Worm (Caenorhabditis elegans) whole organism, L3 larva: ENCODE results near the gene perm-5.

Experiments
- R02D3.7 ChIP-seq: fragments of 150-350 bp; optimal IDR thresholded peaks from 2 replicates; lab custom pipeline; 2014; ENCODE audit warnings: missing biosample characterization, missing genetic modification characterization
- aly-2 ChIP-seq: fragments of 150-350 bp; optimal IDR thresholded peaks from 2 replicates; lab custom pipeline; 2014; ENCODE audit warnings: missing biosample characterization, missing genetic modification characterization
- ama-1 ChIP-seq: fragments of 150-350 bp; optimal IDR thresholded peaks from 2 replicates; lab custom pipeline; 2018
- ceh-16 ChIP-seq: sonication (generic microtip); optimal IDR thresholded peaks from 2 replicates; lab custom pipeline; 2017; ENCODE audit warnings: missing biosample characterization, missing genetic modification characterization
- ceh-82 ChIP-seq: fragments of 150-350 bp; optimal IDR thresholded peaks from 2 replicates; lab custom pipeline; 2014; ENCODE audit warnings: missing biosample characterization, missing genetic modification characterization
- ceh-9 ChIP-seq: sonication (generic microtip); optimal IDR thresholded peaks from 2 replicates; lab custom pipeline; 2018; ENCODE audit warnings: missing biosample characterization, missing genetic modification characterization
- daf-12 ChIP-seq: fragments of 150-350 bp; optimal IDR thresholded peaks from 2 replicates; lab custom pipeline; 2014; ENCODE audit warnings: missing biosample characterization, missing genetic modification reagents, missing genetic modification characterization
- egl-27 ChIP-seq: sonication (generic microtip); optimal IDR thresholded peaks from 4 replicates; lab custom pipeline; 2017; ENCODE audit warnings: missing biosample characterization, missing genetic modification reagents, missing genetic modification characterization
- egl-5 ChIP-seq: fragments of 150-350 bp; optimal IDR thresholded peaks from 2 replicates; lab custom pipeline; 2017; ENCODE audit warnings: missing biosample characterization, missing genetic modification reagents, missing genetic modification characterization, inconsistent platforms
- elt-1 ChIP-seq: fragments of 150-350 bp; optimal IDR thresholded peaks from 2 replicates; lab custom pipeline; 2014; ENCODE audit warnings: missing biosample characterization, missing genetic modification characterization
- elt-2 ChIP-seq: sonication (generic microtip); optimal IDR thresholded peaks from 2 replicates; lab custom pipeline; 2016; ENCODE audit warnings: missing genetic modification reagents, mild to moderate bottlenecking, missing genetic modification characterization, missing compliant biosample characterization
- eor-1 ChIP-seq, 2 experiments: fragments of 150-350 bp; optimal IDR thresholded peaks; 2 replicates each; lab custom pipeline; 2014 to 2018; ENCODE audit warnings: missing biosample characterization in 2 of 2, missing genetic modification characterization in 2 of 2
- fkh-10 ChIP-seq: sonication (generic microtip); optimal IDR thresholded peaks from 2 replicates; lab custom pipeline; 2017; ENCODE audit warnings: missing biosample characterization, missing genetic modification reagents, missing genetic modification characterization
- fkh-2 ChIP-seq: fragments of 150-350 bp; optimal IDR thresholded peaks from 2 replicates; lab custom pipeline; 2014; ENCODE audit warnings: missing biosample characterization, missing genetic modification reagents, missing genetic modification characterization
- fos-1 ChIP-seq: fragments of 150-350 bp; optimal IDR thresholded peaks from 2 replicates; lab custom pipeline; 2014; ENCODE audit warnings: missing biosample characterization, missing genetic modification characterization
- hmg-11 ChIP-seq: sonication (generic microtip); optimal IDR thresholded peaks from 2 replicates; lab custom pipeline; 2016; ENCODE audit warnings: missing genetic modification characterization, missing compliant biosample characterization
- jun-1 ChIP-seq: fragments of 150-350 bp; optimal IDR thresholded peaks from 2 replicates; lab custom pipeline; 2014; ENCODE audit warnings: missing biosample characterization, missing genetic modification reagents, missing genetic modification characterization
- lin-15B ChIP-seq: fragments of 150-350 bp; optimal IDR thresholded peaks from 2 replicates; lab custom pipeline; 2014; ENCODE audit warnings: missing biosample characterization, missing genetic modification characterization
- lsy-12 ChIP-seq: sonication (generic microtip); optimal IDR thresholded peaks from 2 replicates; lab custom pipeline; 2016; ENCODE audit warnings: mild to moderate bottlenecking, missing genetic modification characterization, missing compliant biosample characterization
- mdl-1 ChIP-seq: fragments of 150-350 bp; optimal IDR thresholded peaks from 2 replicates; lab custom pipeline; 2014; ENCODE audit warnings: missing biosample characterization, missing genetic modification characterization
- mml-1 ChIP-seq: fragments of 150-350 bp; sonication (generic microtip); optimal IDR thresholded peaks from 3 replicates; lab custom pipeline; 2014; ENCODE audit warnings: missing biosample characterization, missing genetic modification characterization
- nfya-1 ChIP-seq: sonication (generic microtip); optimal IDR thresholded peaks from 2 replicates; lab custom pipeline; 2017; ENCODE audit warnings: missing genetic modification characterization, mild to moderate bottlenecking, missing compliant biosample characterization, antibody characterized with exemption, moderate library complexity; ENCODE audit not compliant: insufficient read depth
- nhr-11 ChIP-seq: fragments of 150-350 bp; optimal IDR thresholded peaks from 2 replicates; lab custom pipeline; 2014; ENCODE audit warnings: missing biosample characterization, missing genetic modification characterization
- nhr-12 ChIP-seq: fragments of 150-350 bp; optimal IDR thresholded peaks from 2 replicates; lab custom pipeline; 2014; ENCODE audit warnings: missing biosample characterization, missing genetic modification characterization
- nhr-23 ChIP-seq: fragments of 150-350 bp; optimal IDR thresholded peaks from 2 replicates; lab custom pipeline; 2014; ENCODE audit warnings: missing biosample characterization, missing genetic modification reagents, missing genetic modification characterization
- nhr-237 ChIP-seq: fragments of 150-350 bp; optimal IDR thresholded peaks from 2 replicates; lab custom pipeline; 2014; ENCODE audit warnings: missing biosample characterization, missing genetic modification characterization
- nhr-25 ChIP-seq: sonication (generic microtip); optimal IDR thresholded peaks from 2 replicates; lab custom pipeline; 2017; ENCODE audit warnings: missing biosample characterization, missing genetic modification characterization
- nhr-28 ChIP-seq: fragments of 150-350 bp; optimal IDR thresholded peaks from 2 replicates; lab custom pipeline; 2014; ENCODE audit warnings: missing biosample characterization, missing genetic modification characterization
- nhr-43 ChIP-seq: sonication (generic microtip); optimal IDR thresholded peaks from 2 replicates; lab custom pipeline; 2016; ENCODE audit warnings: mild to moderate bottlenecking, missing genetic modification characterization, missing compliant biosample characterization; ENCODE audit not compliant: poor library complexity, severe bottlenecking
- nhr-67 ChIP-seq: fragments of 150-350 bp; optimal IDR thresholded peaks from 2 replicates; lab custom pipeline; 2014; ENCODE audit warnings: missing biosample characterization, missing genetic modification characterization
- nhr-76 ChIP-seq: fragments of 150-350 bp; sonication (generic microtip); optimal IDR thresholded peaks from 5 replicates; lab custom pipeline; 2014; ENCODE audit warnings: missing biosample characterization, missing genetic modification characterization
- nhr-77 ChIP-seq: fragments of 150-350 bp; optimal IDR thresholded peaks from 2 replicates; lab custom pipeline; 2014; ENCODE audit warnings: missing biosample characterization, missing genetic modification characterization
- pha-4 ChIP-seq: fragments of 150-350 bp; optimal IDR thresholded peaks from 2 replicates; lab custom pipeline; 2014; ENCODE audit warnings: missing biosample characterization, missing genetic modification reagents, missing genetic modification characterization
- pqm-1 ChIP-seq: fragments of 150-350 bp; optimal IDR thresholded peaks from 2 replicates; lab custom pipeline; 2017; ENCODE audit warnings: missing biosample characterization, missing genetic modification characterization, inconsistent platforms
- sea-2 ChIP-seq: fragments of 150-350 bp; sonication (generic microtip); optimal IDR thresholded peaks from 4 replicates; lab custom pipeline; 2014; ENCODE audit warnings: missing biosample characterization, missing genetic modification reagents, missing genetic modification characterization
- snpc-4 ChIP-seq: fragments of 150-350 bp; optimal IDR thresholded peaks from 2 replicates; lab custom pipeline; 2014; ENCODE audit warnings: missing biosample characterization, missing genetic modification characterization
- tbx-2 ChIP-seq: sonication (generic microtip); optimal IDR thresholded peaks from 2 replicates; lab custom pipeline; 2016; ENCODE audit warnings: mild to moderate bottlenecking, missing genetic modification characterization, missing compliant biosample characterization
- unc-39 ChIP-seq: sonication (generic microtip); optimal IDR thresholded peaks from 4 replicates; lab custom pipeline; 2017; ENCODE audit warnings: missing biosample characterization, missing genetic modification characterization
- unc-62 ChIP-seq: fragments of 150-350 bp; sonication (generic microtip); optimal IDR thresholded peaks from 4 replicates; lab custom pipeline; 2014; ENCODE audit warnings: missing biosample characterization, missing genetic modification reagents, missing genetic modification characterization
- zag-1 ChIP-seq: fragments of 150-350 bp; optimal IDR thresholded peaks from 2 replicates; lab custom pipeline; 2014; ENCODE audit warnings: missing biosample characterization, missing genetic modification characterization
- ztf-11 ChIP-seq: fragments of 150-350 bp; optimal IDR thresholded peaks from 2 replicates; lab custom pipeline; 2014; ENCODE audit warnings: missing biosample characterization, missing genetic modification characterization
- ztf-4 ChIP-seq: fragments of 150-350 bp; optimal IDR thresholded peaks from 2 replicates; lab custom pipeline; 2014; ENCODE audit warnings: missing biosample characterization, missing genetic modification characterization

The perm-5 gene

DNA sequence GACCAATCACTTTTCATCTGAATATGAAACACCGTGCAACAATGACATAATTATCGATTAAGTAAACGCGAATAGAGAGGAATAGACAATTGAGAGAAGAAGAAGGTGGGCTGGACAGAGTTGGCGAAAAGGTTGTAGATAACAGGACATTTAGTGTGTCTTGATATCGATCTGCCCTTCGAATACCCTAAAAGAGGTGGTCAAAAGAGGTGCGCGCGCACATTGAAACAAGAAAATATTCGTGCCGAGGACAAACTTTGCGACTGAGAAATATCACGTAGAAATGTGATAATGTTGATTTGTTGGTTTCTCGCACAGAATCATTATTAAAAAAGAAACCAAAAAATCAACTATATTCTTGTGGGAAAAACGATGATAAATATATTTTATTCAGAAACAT lies 46.6 kb upstream of the perm-5 start (continued):
- no peak for TF ChIP-seq nhr-237 (tag; lab: Kevin White, UChicago)
- no peak for TF ChIP-seq fkh-10 (GFP tag; lab: Kevin White, UChicago)
- no peak for TF ChIP-seq pqm-1 (tag; lab: Kevin White, UChicago)

DNA sequence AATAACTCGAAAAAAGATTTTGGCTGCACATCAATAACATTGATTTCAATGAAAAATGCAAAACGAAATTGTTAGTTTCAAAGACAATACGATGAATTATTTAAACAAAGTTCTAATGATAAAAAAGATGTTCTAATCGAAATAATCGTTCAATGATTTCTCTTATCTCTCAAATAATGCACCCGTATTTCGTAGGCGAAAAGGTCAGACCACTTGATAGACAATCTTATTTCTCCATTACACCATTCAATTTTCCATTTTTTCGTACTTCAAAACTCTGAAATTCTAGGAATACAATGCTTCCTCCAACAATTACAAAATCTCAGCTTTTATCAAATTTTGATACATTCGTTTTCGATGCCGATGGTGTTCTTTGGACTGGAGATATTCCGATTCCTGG lies 40.8 kb upstream of the perm-5 start, which contains the start of gene C45E5.1:
Gene C45E5.1, plus strand, starts transcription at position 290 of the 400 bp plus-strand sequence.
- no peak for TF ChIP-seq eor-1 (tag; optimal IDR thresholded peaks at IDR 0.05; lab: Kevin White, UChicago)
- TF ChIP-seq nhr-77 (tag; lab: Kevin White, UChicago) = no peak
- no peak for TF ChIP-seq fkh-2 (tag; lab: Kevin White, UChicago)
- no peak for TF ChIP-seq tbx-2 (tag; lab: Kevin White, UChicago)
- no peak for TF ChIP-seq nhr-12
- no peak for TF ChIP-seq nhr-76 (tag; lab: Kevin White, UChicago)
- TF ChIP-seq daf-12 (tag; lab: Kevin White, UChicago) = no peak
- peak; percentile 49 for TF ChIP-seq elt-2 (tag; lab: Kevin White, UChicago)
- TF ChIP-seq R02D3.7 (tag; lab: Kevin White, UChicago) = no peak
- TF ChIP-seq ztf-4 (tag; lab: Kevin White, UChicago) = no peak
- peak; percentile 47 for TF ChIP-seq pqm-1 (tag; lab: Kevin White, UChicago)

ce11 chrIV:5741045-5741444 lies 37.8 kb upstream of the perm-5 start, which contains the start of gene chil-11:
TSS of gene chil-11 (plus strand) at chrIV:5741345.
- no peak for TF ChIP-seq elt-1 (tag; lab: Kevin White, UChicago)
- TF ChIP-seq zag-1 = no peak
- no peak for TF ChIP-seq ztf-4 (tag; lab: Kevin White, UChicago)
- no peak for TF ChIP-seq snpc-4
- TF ChIP-seq nhr-76 (tag; lab: Kevin White, UChicago) = no peak
- TF ChIP-seq nhr-67 (tag; lab: Kevin White, UChicago) = no peak
- no peak for TF ChIP-seq fkh-10 (GFP tag; lab: Kevin White, UChicago)
- no peak for TF ChIP-seq nfya-1 (tag; lab: Kevin White, UChicago)
- no peak for TF ChIP-seq ama-1 (lab: Kevin White, UChicago)
- no peak for TF ChIP-seq unc-39
- TF ChIP-seq aly-2 (tag; lab: Kevin White, UChicago) = no peak
- no peak for TF ChIP-seq egl-27 (tag; lab: Kevin White, UChicago)
- no peak for TF ChIP-seq nhr-11 (tag; lab: Kevin White, UChicago)
- TF ChIP-seq nhr-28 (tag; lab: Kevin White, UChicago) = no peak
- TF ChIP-seq jun-1 = no peak
- no peak for TF ChIP-seq daf-12 (tag; lab: Kevin White, UChicago)
- no peak for TF ChIP-seq mdl-1 (tag; lab: Kevin White, UChicago)
- TF ChIP-seq, all 47 proteins: peak for 0

DNA sequence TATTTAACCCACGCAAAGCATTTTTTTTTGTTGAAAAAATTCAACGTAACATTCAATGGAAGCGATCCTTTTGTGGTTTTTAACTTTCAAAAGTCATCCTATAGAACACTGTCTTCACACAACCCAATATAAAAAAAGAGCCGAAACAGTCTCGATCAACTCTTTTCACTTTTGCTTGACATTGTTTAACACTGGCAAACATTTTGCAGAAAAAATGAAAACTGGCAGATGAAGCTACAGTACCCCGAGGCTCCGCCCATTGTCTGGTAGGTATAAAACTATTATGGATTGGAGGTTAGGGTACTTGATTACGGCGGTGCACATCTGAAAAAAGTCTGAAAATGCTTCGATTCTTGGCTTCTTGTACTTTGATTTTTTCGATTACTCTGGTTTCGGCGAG lies 31.5 kb upstream of the perm-5 start, which contains the start of gene cpg-18:
Gene cpg-18, plus strand, starts transcription at position 301 of the 400 bp plus-strand sequence.
- no peak for TF ChIP-seq unc-62
- TF ChIP-seq elt-1 (tag; lab: Kevin White, UChicago) = no peak
- no peak for TF ChIP-seq ceh-16 (tag; lab: Kevin White, UChicago)
- no peak for TF ChIP-seq eor-1 (tag; optimal IDR thresholded peaks at IDR 0.05; lab: Kevin White, UChicago)
- no peak for TF ChIP-seq egl-27 (tag; lab: Kevin White, UChicago)
- no peak for TF ChIP-seq ceh-9 (tag; lab: Kevin White, UChicago)
- TF ChIP-seq egl-5 = no peak
- no peak for TF ChIP-seq unc-39
- no peak for TF ChIP-seq nhr-23
- no peak for TF ChIP-seq fos-1 (tag; lab: Kevin White, UChicago)
- no peak for TF ChIP-seq nhr-25 (tag; lab: Kevin White, UChicago)
- TF ChIP-seq R02D3.7 (tag; lab: Kevin White, UChicago) = no peak
- no peak for TF ChIP-seq nhr-12
- TF ChIP-seq jun-1 = no peak
- no peak for TF ChIP-seq nhr-237 (tag; lab: Kevin White, UChicago)
- TF ChIP-seq mml-1 (tag; lab: Kevin White, UChicago) = no peak
- no peak for TF ChIP-seq mdl-1 (tag; lab: Kevin White, UChicago)
- TF ChIP-seq, all 47 proteins: peak for 0

DNA sequence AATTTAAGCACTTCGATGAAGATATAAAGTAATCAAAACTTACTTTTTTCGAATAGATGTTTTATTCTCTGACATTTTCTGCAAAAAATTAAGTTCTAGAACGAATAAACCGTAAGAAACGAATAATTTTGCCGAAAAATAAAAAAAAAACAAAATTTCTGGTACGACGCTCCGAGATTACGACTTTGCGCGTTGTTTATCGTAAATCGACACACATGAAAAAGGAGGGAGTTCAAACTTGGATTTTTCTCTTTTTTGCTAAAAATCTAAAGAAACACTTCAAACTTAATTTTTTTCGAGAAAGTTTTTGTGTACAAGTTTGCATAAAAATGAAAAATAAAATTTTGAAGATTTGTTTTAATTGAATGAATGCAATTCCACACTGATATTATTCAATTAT lies 28.3 kb upstream of the perm-5 start, which contains the start of gene H35B03.2:
Gene H35B03.2, minus strand, starts transcription at position 78 of the 400 bp plus-strand sequence.
- TF ChIP-seq lsy-12 (tag; lab: Kevin White, UChicago) = no peak
- no peak for TF ChIP-seq ceh-16 (tag; lab: Kevin White, UChicago)
- no peak for TF ChIP-seq nhr-76 (tag; lab: Kevin White, UChicago)
- no peak for TF ChIP-seq nhr-43 (tag; lab: Kevin White, UChicago)
- TF ChIP-seq jun-1 = peak; percentile 18
- TF ChIP-seq ztf-11 (tag; lab: Kevin White, UChicago) = no peak
- no peak for TF ChIP-seq fos-1 (tag; lab: Kevin White, UChicago)
- TF ChIP-seq fkh-2 (tag; lab: Kevin White, UChicago) = no peak
- TF ChIP-seq sea-2 (GFP tag; lab: Kevin White, UChicago) = no peak
- peak; percentile 83 for TF ChIP-seq nfya-1 (tag; lab: Kevin White, UChicago)
- TF ChIP-seq lin-15B (tag; lab: Kevin White, UChicago) = peak; percentile 86
- no peak for TF ChIP-seq mml-1 (tag; lab: Kevin White, UChicago)
- TF ChIP-seq tbx-2 (tag; lab: Kevin White, UChicago) = no peak
- no peak for TF ChIP-seq ceh-9 (tag; lab: Kevin White, UChicago)
- no peak for TF ChIP-seq zag-1
- TF ChIP-seq ztf-4 (tag; lab: Kevin White, UChicago) = no peak
- no peak for TF ChIP-seq nhr-12
- peak; percentile 80 for TF ChIP-seq pha-4 (tag; lab: Kevin White, UChicago)
- no peak for TF ChIP-seq mdl-1 (tag; lab: Kevin White, UChicago)
- no peak for TF ChIP-seq ceh-82 (tag; lab: Kevin White, UChicago)
- no peak for TF ChIP-seq nhr-67 (tag; lab: Kevin White, UChicago)
- peak; percentile 23 for TF ChIP-seq hmg-11
- TF ChIP-seq egl-27 (tag; lab: Kevin White, UChicago) = no peak
- TF ChIP-seq ama-1 (lab: Kevin White, UChicago) = no peak
- TF ChIP-seq nhr-77 (tag; lab: Kevin White, UChicago) = no peak
- no peak for TF ChIP-seq pqm-1 (tag; lab: Kevin White, UChicago)
